Fruit fly (Drosophila melanogaster): Measurements from ENCODE around the gene Shab.

dm6 chr3L:2906404-2906803, 11.6 kb downstream of the Shab start:
- TF ChIP-seq CG8478 (optimal IDR thresholded peaks at IDR 0.05) (no peak), CTCF (optimal IDR thresholded peaks at IDR 0.05) (no peak)

Measured in S2 (cell line).